Fruit fly (Drosophila melanogaster) whole organism, prepupa: Measurements from ENCODE around the gene Sirt6.

ENCODE experiments used
- CG32006 ChIP-seq: fragments of 200-800 bp; sonication (Bioruptor generic); optimal IDR thresholded peaks from 3 replicates; lab custom pipeline; 2017; ENCODE audit warnings: missing biosample characterization, mild to moderate bottlenecking, missing genetic modification characterization
- fkh ChIP-seq: fragments of 200-800 bp; sonication (Bioruptor generic); optimal IDR thresholded peaks from 3 replicates; lab custom pipeline; 2017; ENCODE audit warnings: missing biosample characterization, mild to moderate bottlenecking, missing genetic modification characterization, moderate library complexity
- svp ChIP-seq: fragments of 200-800 bp; sonication (Bioruptor generic); peaks from one replicate; lab custom pipeline; 2016; ENCODE audit warnings: missing biosample characterization, missing genetic modification characterization

Sirt6 gene

DNA sequence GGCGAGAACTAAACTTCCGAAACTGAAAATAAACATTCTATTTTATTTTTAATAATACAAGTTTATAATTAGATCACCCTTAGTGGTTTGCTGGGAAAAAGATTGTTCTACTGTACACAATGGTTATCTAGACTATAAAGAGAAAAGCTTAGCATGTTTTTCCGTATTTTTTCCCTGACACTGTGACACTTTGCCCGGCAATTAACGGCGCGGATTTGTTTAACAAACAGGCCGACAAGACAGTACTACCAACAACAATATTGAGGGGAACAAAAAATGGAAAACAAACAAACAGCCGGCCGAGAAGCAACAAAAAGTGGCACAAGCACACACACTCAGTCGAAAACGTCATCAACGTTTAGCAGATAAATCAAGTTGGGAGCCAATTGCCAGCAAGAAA, 54.9 kb downstream of the Sirt6 start:
- TF ChIP-seq fkh (GFP tag; lab: Kevin White, UChicago) = peak; percentile 27
- peak; percentile 55 for TF ChIP-seq svp (GFP tag; lab: Kevin White, UChicago)
- TF ChIP-seq CG32006 (GFP tag; lab: Kevin White, UChicago) = no peak
